Worm (Caenorhabditis elegans): ENCODE data around the gene rgs-5.

The rgs-5 gene

ce11 chrIII:5705228-5705888 is 7.0 kb downstream of the rgs-5 start, which contains the start of gene swp-1 (continued):
- no peak for TF ChIP-seq dpl-1 (GFP tag; optimal IDR thresholded peaks at IDR 0.05)
- no peak for TF ChIP-seq hmg-20 (GFP tag; IDR thresholded peaks at IDR 0.05)
- TF ChIP-seq attf-5 (GFP tag; optimal IDR thresholded peaks at IDR 0.05): no peak
- peak; percentile 74 for TF ChIP-seq lin-26 (GFP tag; IDR thresholded peaks at IDR 0.05)
- TF ChIP-seq hlh-26 (GFP tag; conservative IDR thresholded peaks at IDR 0.05): no peak
- TF ChIP-seq efl-1 (GFP tag; optimal IDR thresholded peaks at IDR 0.05): peak; percentile 19
- no peak for TF ChIP-seq nhr-27 (tag; optimal IDR thresholded peaks at IDR 0.05)
- no peak for TF ChIP-seq snpc-3.4 (tag; optimal IDR thresholded peaks at IDR 0.05)
- TF ChIP-seq zfh-2 (GFP tag; conservative IDR thresholded peaks at IDR 0.05): no peak
- TF ChIP-seq athp-1 (tag; optimal IDR thresholded peaks at IDR 0.05): peak; percentile 46
- no peak for TF ChIP-seq egl-18 (GFP tag; IDR thresholded peaks at IDR 0.05)
- TF ChIP-seq nhr-90 (tag; optimal IDR thresholded peaks at IDR 0.05): no peak
- no peak for TF ChIP-seq unc-62 (GFP tag; optimal IDR thresholded peaks at IDR 0.05)
- no peak for TF ChIP-seq mes-4 (tag; optimal IDR thresholded peaks at IDR 0.05)
- no peak for TF ChIP-seq T07F8.4 (tag; optimal IDR thresholded peaks at IDR 0.05)
- peak; percentile 97 for TF ChIP-seq B0336.3 (GFP tag; IDR thresholded peaks at IDR 0.05)
- TF ChIP-seq lin-40 (tag; optimal IDR thresholded peaks at IDR 0.05): no peak
- no peak for TF ChIP-seq lir-1 (GFP tag; conservative IDR thresholded peaks at IDR 0.05)
- TF ChIP-seq snpc-1.1 (tag; optimal IDR thresholded peaks at IDR 0.05; ENCODE audit: insufficient read depth): peak; percentile 57
- no peak for TF ChIP-seq rec-8 (tag; optimal IDR thresholded peaks at IDR 0.05)
- TF ChIP-seq tbp1 (GFP tag; optimal IDR thresholded peaks at IDR 0.05): peak; percentile 28
- TF ChIP-seq nhr-120 (GFP tag; IDR thresholded peaks at IDR 0.05): no peak
- no peak for TF ChIP-seq ceh-58 (GFP tag; IDR thresholded peaks at IDR 0.05)
- no peak for TF ChIP-seq ceh-40 (GFP tag; IDR thresholded peaks at IDR 0.05)
- TF ChIP-seq pbrm-1 (GFP tag; IDR thresholded peaks at IDR 0.05): no peak
- no peak for TF ChIP-seq nhr-179 (tag; optimal IDR thresholded peaks at IDR 0.05)
- no peak for TF ChIP-seq ceh-27 (GFP tag; optimal IDR thresholded peaks at IDR 0.05)
- no peak for TF ChIP-seq rpc-1 (optimal IDR thresholded peaks at IDR 0.05)
- TF ChIP-seq rpc-1 (tag; optimal IDR thresholded peaks at IDR 0.05): no peak
- no peak for TF ChIP-seq K11D2.4 (GFP tag; IDR thresholded peaks at IDR 0.05)
- TF ChIP-seq ZK185.1 (tag; optimal IDR thresholded peaks at IDR 0.05; ENCODE audit: poor library complexity, severe bottlenecking): no peak

- TF ChIP-seq unc-62 (GFP tag; optimal IDR thresholded peaks at IDR 0.05): no peak
- peak in 1 of 3 experiments; percentile 85 for TF ChIP-seq lin-35 (GFP tag; optimal IDR thresholded peaks at IDR 0.05)
- TF ChIP-seq egrh-3 (GFP tag; IDR thresholded peaks at IDR 0.05): no peak
- TF ChIP-seq ztf-18 (tag; optimal IDR thresholded peaks at IDR 0.05): peak; percentile 40
- TF ChIP-seq lir-1 (GFP tag; conservative IDR thresholded peaks at IDR 0.05): 0 out of 2 replicates have a peak, but pooled peaks have one; percentile 16
- TF ChIP-seq xnd-1 (tag; optimal IDR thresholded peaks at IDR 0.05): peak; percentile 10
- peak; percentile 77 for TF ChIP-seq ceh-27 (GFP tag; optimal IDR thresholded peaks at IDR 0.05)
- no peak for TF ChIP-seq Y56A3A.18 (GFP tag; IDR thresholded peaks at IDR 0.05)
- no peak for TF ChIP-seq hlh-26 (GFP tag; conservative IDR thresholded peaks at IDR 0.05)
- no peak for TF ChIP-seq ceh-79 (tag; optimal IDR thresholded peaks at IDR 0.05)
- 0 out of 2 replicates have a peak, but pooled peaks have one; percentile 19 for TF ChIP-seq C06A6.2 (GFP tag; conservative IDR thresholded peaks at IDR 0.05)
- no peak for TF ChIP-seq aptf-3 (GFP tag; IDR thresholded peaks at IDR 0.05)
- TF ChIP-seq hlh-12 (tag; optimal IDR thresholded peaks at IDR 0.05): no peak
- peak; percentile 48; the same call in 1 of the 2 replicates for TF ChIP-seq B0019.2 (GFP tag; conservative IDR thresholded peaks at IDR 0.05)
- TF ChIP-seq somi-1 (GFP tag; optimal IDR thresholded peaks at IDR 0.05): no peak
- TF ChIP-seq sdz-38 (tag; optimal IDR thresholded peaks at IDR 0.05): no peak
- peak; percentile 68 for TF ChIP-seq dpl-1 (GFP tag; optimal IDR thresholded peaks at IDR 0.05)
- peak; percentile 67 for TF ChIP-seq pbrm-1 (GFP tag; IDR thresholded peaks at IDR 0.05)
- peak; percentile 74 for TF ChIP-seq lin-54 (GFP tag; optimal IDR thresholded peaks at IDR 0.05)
- TF ChIP-seq Y79H2A.3 (GFP tag; conservative IDR thresholded peaks at IDR 0.05): no peak
- no peak for TF ChIP-seq him-1 (tag; optimal IDR thresholded peaks at IDR 0.05)
- TF ChIP-seq nhr-179 (tag; optimal IDR thresholded peaks at IDR 0.05): no peak
Measured at ce11 chrIII:5706077-5706627, 7.8 kb downstream of the rgs-5 start, which contains the start of gene rpl-23. Gene rpl-23 (minus strand): TSS chrIII:5706127.
